Fruit fly (Drosophila melanogaster) whole organism, embryonic: ENCODE results near the gene Prosbeta6.

ENCODE experiments used
- Abd-B ChIP-seq: fragments of 200-800 bp; sonication (Bioruptor generic); optimal IDR thresholded peaks from 2 replicates; lab custom pipeline; 2018; ENCODE audit warnings: missing biosample characterization, mild to moderate bottlenecking, missing genetic modification characterization, moderate library complexity
- Bteb2 ChIP-seq: fragments of 200-800 bp; sonication (Bioruptor generic); optimal IDR thresholded peaks from 2 replicates; lab custom pipeline; 2016; ENCODE audit warnings: missing biosample characterization, missing genetic modification characterization
- CG10267 ChIP-seq: fragments of 200-800 bp; sonication (Bioruptor generic); optimal IDR thresholded peaks from 2 replicates; lab custom pipeline; 2018; ENCODE audit warnings: missing biosample characterization, mild to moderate bottlenecking, missing genetic modification characterization, moderate library complexity
- CG10565 ChIP-seq: fragments of 200-800 bp; sonication (Bioruptor generic); optimal IDR thresholded peaks from 3 replicates; lab custom pipeline; 2016; ENCODE audit warnings: missing biosample characterization, mild to moderate bottlenecking, missing genetic modification characterization
- CG10959 ChIP-seq: fragments of 200-800 bp; sonication (Bioruptor generic); IDR thresholded peaks from 2 replicates; pipeline ENCODE4 v1.3.6; 2022; ENCODE audit warnings: missing biosample characterization, missing genetic modification characterization
- CG11504 ChIP-seq: fragments of 200-800 bp; sonication (Bioruptor generic); optimal IDR thresholded peaks from 3 replicates; lab custom pipeline; 2019; ENCODE audit warnings: missing biosample characterization, mild to moderate bottlenecking, missing genetic modification characterization, moderate library complexity
- CG11560 ChIP-seq: fragments of 200-800 bp; sonication (Bioruptor generic); IDR thresholded peaks from 3 replicates; pipeline ENCODE4 v1.3.6; 2022; ENCODE audit warnings: missing biosample characterization, missing genetic modification characterization
- CG12219 ChIP-seq: fragments of 200-800 bp; sonication (Bioruptor generic); optimal IDR thresholded peaks from 3 replicates; lab custom pipeline; 2018; ENCODE audit warnings: missing biosample characterization, mild to moderate bottlenecking, missing genetic modification characterization
- CG12769 ChIP-seq: fragments of 200-800 bp; sonication (Bioruptor generic); optimal IDR thresholded peaks from 2 replicates; lab custom pipeline; 2019; ENCODE audit warnings: missing biosample characterization, mild to moderate bottlenecking, missing genetic modification characterization, moderate library complexity
- CG13296 ChIP-seq: fragments of 200-800 bp; sonication (Bioruptor generic); optimal IDR thresholded peaks from 3 replicates; lab custom pipeline; 2018; ENCODE audit warnings: missing biosample characterization, mild to moderate bottlenecking, missing genetic modification characterization
- CG13775 ChIP-seq: fragments of 200-800 bp; sonication (Bioruptor generic); optimal IDR thresholded peaks from 3 replicates; lab custom pipeline; 2017; ENCODE audit warnings: missing biosample characterization, mild to moderate bottlenecking, missing genetic modification characterization
- CG14014 ChIP-seq: fragments of 200-800 bp; sonication (Bioruptor generic); IDR thresholded peaks from 2 replicates; pipeline ENCODE4 v1.3.6; 2022; ENCODE audit warnings: missing biosample characterization, missing genetic modification characterization
- CG14965 ChIP-seq: fragments of 200-800 bp; sonication (Bioruptor generic); optimal IDR thresholded peaks from 2 replicates; lab custom pipeline; 2016; ENCODE audit warnings: missing biosample characterization, missing genetic modification characterization, borderline replicate concordance
- CG15073 ChIP-seq: fragments of 200-800 bp; sonication (Bioruptor generic); optimal IDR thresholded peaks from 2 replicates; lab custom pipeline; 2016; ENCODE audit warnings: missing biosample characterization, missing genetic modification characterization
- CG15514 ChIP-seq: fragments of 200-800 bp; sonication (Bioruptor generic); optimal IDR thresholded peaks from 3 replicates; lab custom pipeline; 2017; ENCODE audit warnings: missing biosample characterization, missing genetic modification characterization, mild to moderate bottlenecking, moderate library complexity, missing genetic modification reagents
- CG15696 ChIP-seq: fragments of 200-800 bp; sonication (Bioruptor generic); optimal IDR thresholded peaks from 2 replicates; lab custom pipeline; 2019; ENCODE audit warnings: missing biosample characterization, mild to moderate bottlenecking, missing genetic modification characterization, moderate library complexity
- CG1602 ChIP-seq: fragments of 200-800 bp; sonication (Bioruptor generic); optimal IDR thresholded peaks from 3 replicates; lab custom pipeline; 2016; ENCODE audit warnings: missing biosample characterization, missing genetic modification characterization
- CG1647 ChIP-seq: fragments of 200-800 bp; sonication (Bioruptor generic); optimal IDR thresholded peaks from 3 replicates; lab custom pipeline; 2016; ENCODE audit warnings: missing biosample characterization, missing genetic modification characterization
- CG16863 ChIP-seq: fragments of 200-800 bp; sonication (Bioruptor generic); optimal IDR thresholded peaks from 3 replicates; lab custom pipeline; 2016; ENCODE audit warnings: missing biosample characterization, missing genetic modification characterization
- CG17186 ChIP-seq: fragments of 200-800 bp; sonication (Bioruptor generic); optimal IDR thresholded peaks from 3 replicates; lab custom pipeline; 2017; ENCODE audit warnings: missing biosample characterization, missing genetic modification reagents, missing genetic modification characterization
- CG2129 ChIP-seq: fragments of 200-800 bp; sonication (Bioruptor generic); IDR thresholded peaks from 2 replicates; pipeline ENCODE4 v1.3.6; 2022; ENCODE audit warnings: missing biosample characterization, missing genetic modification characterization; ENCODE audit not compliant: partially characterized antibody
- CG2202 ChIP-seq: fragments of 200-800 bp; sonication (Bioruptor generic); optimal IDR thresholded peaks from 2 replicates; lab custom pipeline; 2018; ENCODE audit warnings: missing biosample characterization, mild to moderate bottlenecking, missing genetic modification characterization
- CG3847 ChIP-seq: fragments of 200-800 bp; sonication (Bioruptor generic); IDR thresholded peaks from 2 replicates; pipeline ENCODE4 v1.3.6; 2022; ENCODE audit warnings: missing biosample characterization, missing genetic modification characterization
- CG42726 ChIP-seq: fragments of 200-800 bp; sonication (Bioruptor generic); IDR thresholded peaks from 2 replicates; pipeline ENCODE4 v1.3.6; 2022; ENCODE audit warnings: missing biosample characterization, missing genetic modification characterization; ENCODE audit not compliant: partially characterized antibody
- CG5180 ChIP-seq: fragments of 200-800 bp; sonication (Bioruptor generic); optimal IDR thresholded peaks from 3 replicates; lab custom pipeline; 2017; ENCODE audit warnings: missing biosample characterization, missing genetic modification characterization, mild to moderate bottlenecking, moderate library complexity, missing genetic modification reagents
- CG6854 ChIP-seq: fragments of 200-800 bp; sonication (Bioruptor generic); optimal IDR thresholded peaks from 3 replicates; lab custom pipeline; 2017; ENCODE audit warnings: missing biosample characterization, mild to moderate bottlenecking, missing genetic modification characterization
- CG7928 ChIP-seq: fragments of 200-800 bp; sonication (Bioruptor generic); optimal IDR thresholded peaks from 2 replicates; lab custom pipeline; 2017; ENCODE audit warnings: missing biosample characterization, mild to moderate bottlenecking, missing genetic modification characterization
- CG9215 ChIP-seq: fragments of 200-800 bp; sonication (Bioruptor generic); IDR thresholded peaks from 2 replicates; pipeline ENCODE4 v1.3.6; 2022; ENCODE audit warnings: missing biosample characterization, missing genetic modification characterization
- CG9797 ChIP-seq: fragments of 200-800 bp; sonication (Bioruptor generic); optimal IDR thresholded peaks from 3 replicates; lab custom pipeline; 2018; ENCODE audit warnings: missing biosample characterization, mild to moderate bottlenecking, missing genetic modification characterization
- CG9876 ChIP-seq: fragments of 200-800 bp; sonication (Bioruptor generic); optimal IDR thresholded peaks from 2 replicates; lab custom pipeline; 2016; ENCODE audit warnings: missing biosample characterization, missing genetic modification characterization
- CoRest ChIP-seq: fragments of 200-800 bp; sonication (Bioruptor generic); optimal IDR thresholded peaks from 3 replicates; lab custom pipeline; 2018; ENCODE audit warnings: missing biosample characterization, mild to moderate bottlenecking, missing genetic modification characterization, moderate library complexity
- E2f2 ChIP-seq: fragments of 200-800 bp; sonication (Bioruptor generic); IDR thresholded peaks from 2 replicates; pipeline ENCODE4 v1.3.6; 2022; ENCODE audit warnings: missing biosample characterization, missing genetic modification characterization
- Hr3 ChIP-seq: fragments of 200-800 bp; sonication (Bioruptor generic); optimal IDR thresholded peaks from 3 replicates; lab custom pipeline; 2016; ENCODE audit warnings: missing biosample characterization, missing genetic modification characterization
- Jarid2 ChIP-seq: fragments of 200-800 bp; sonication (Bioruptor generic); optimal IDR thresholded peaks from 3 replicates; lab custom pipeline; 2017; ENCODE audit warnings: mild to moderate bottlenecking, missing biosample characterization, missing genetic modification reagents, missing genetic modification characterization
- Lhr ChIP-seq: fragments of 200-800 bp; sonication (Bioruptor generic); optimal IDR thresholded peaks from 3 replicates; lab custom pipeline; 2017; ENCODE audit warnings: mild to moderate bottlenecking, missing biosample characterization, missing genetic modification reagents, missing genetic modification characterization
- MTF-1 ChIP-seq: fragments of 200-800 bp; sonication (Bioruptor generic); optimal IDR thresholded peaks from 2 replicates; lab custom pipeline; 2018; ENCODE audit warnings: missing biosample characterization, mild to moderate bottlenecking, missing genetic modification characterization, borderline replicate concordance
- NC2β ChIP-seq: fragments of 200-800 bp; sonication (Bioruptor generic); optimal IDR thresholded peaks from 2 replicates; lab custom pipeline; 2016; ENCODE audit warnings: missing biosample characterization, missing genetic modification characterization
- Sox100B ChIP-seq: fragments of 200-800 bp; sonication (Bioruptor generic); optimal IDR thresholded peaks from 3 replicates; lab custom pipeline; 2018; ENCODE audit warnings: missing biosample characterization, mild to moderate bottlenecking, missing genetic modification characterization
- Ssrp ChIP-seq: fragments of 200-800 bp; sonication (Bioruptor generic); optimal IDR thresholded peaks from 2 replicates; lab custom pipeline; 2018; ENCODE audit warnings: missing biosample characterization, mild to moderate bottlenecking, missing genetic modification characterization, moderate library complexity
- aop ChIP-seq: fragments of 200-800 bp; sonication (Bioruptor generic); IDR thresholded peaks from 2 replicates; pipeline ENCODE4 v1.3.6; 2022; ENCODE audit warnings: missing biosample characterization, missing genetic modification characterization
- bigmax ChIP-seq: fragments of 200-800 bp; sonication (Bioruptor generic); optimal IDR thresholded peaks from 2 replicates; lab custom pipeline; 2018; ENCODE audit warnings: missing biosample characterization, mild to moderate bottlenecking, missing genetic modification characterization
- chif ChIP-seq, 2 experiments: fragments of 200-800 bp; sonication (Bioruptor generic); optimal IDR thresholded peaks; 3 replicates each; lab custom pipeline; 2016; ENCODE audit warnings: missing biosample characterization in 2 of 2, missing genetic modification characterization in 2 of 2
- dati ChIP-seq: fragments of 200-800 bp; sonication (Bioruptor generic); IDR thresholded peaks from 2 replicates; pipeline ENCODE4 v1.3.6; 2022; ENCODE audit warnings: missing biosample characterization, missing genetic modification characterization
- fd64A ChIP-seq: fragments of 200-800 bp; sonication (Bioruptor generic); optimal IDR thresholded peaks from 3 replicates; lab custom pipeline; 2018; ENCODE audit warnings: missing biosample characterization, mild to moderate bottlenecking, missing genetic modification characterization
- hkb ChIP-seq, 2 experiments: fragments of 200-800 bp in 1 of 2; fragments of >200 bp in 1 of 2; sonication (Bioruptor generic) in 1 of 2; IDR thresholded peaks in 1 of 2; optimal IDR thresholded peaks in 1 of 2; 2 replicates each; pipeline versions ENCODE4 v1.3.6 to Lab custom; 2017 to 2022; ENCODE audit warnings: missing biosample characterization in 1 of 2, missing genetic modification characterization in 1 of 2
- kni ChIP-seq: fragments of 200-800 bp; sonication (Bioruptor generic); optimal IDR thresholded peaks from 3 replicates; lab custom pipeline; 2017; ENCODE audit warnings: mild to moderate bottlenecking, missing biosample characterization, missing genetic modification reagents, missing genetic modification characterization
- luna ChIP-seq: fragments of 200-800 bp; sonication (Bioruptor generic); optimal IDR thresholded peaks from 2 replicates; lab custom pipeline; 2016; ENCODE audit warnings: missing biosample characterization, missing genetic modification characterization
- onecut ChIP-seq: fragments of 200-800 bp; sonication (Bioruptor generic); IDR thresholded peaks from 2 replicates; pipeline ENCODE4 v1.3.6; 2022; ENCODE audit warnings: missing biosample characterization, missing genetic modification characterization
- run ChIP-seq: fragments of 200-800 bp; sonication (Bioruptor generic); optimal IDR thresholded peaks from 3 replicates; lab custom pipeline; 2018; ENCODE audit warnings: missing biosample characterization, mild to moderate bottlenecking, missing genetic modification characterization
- tup ChIP-seq: fragments of 200-800 bp; sonication (Bioruptor generic); optimal IDR thresholded peaks from 2 replicates; lab custom pipeline; 2016; ENCODE audit warnings: missing biosample characterization, mild to moderate bottlenecking, missing genetic modification characterization, moderate library complexity

Gene Prosbeta6

DNA sequence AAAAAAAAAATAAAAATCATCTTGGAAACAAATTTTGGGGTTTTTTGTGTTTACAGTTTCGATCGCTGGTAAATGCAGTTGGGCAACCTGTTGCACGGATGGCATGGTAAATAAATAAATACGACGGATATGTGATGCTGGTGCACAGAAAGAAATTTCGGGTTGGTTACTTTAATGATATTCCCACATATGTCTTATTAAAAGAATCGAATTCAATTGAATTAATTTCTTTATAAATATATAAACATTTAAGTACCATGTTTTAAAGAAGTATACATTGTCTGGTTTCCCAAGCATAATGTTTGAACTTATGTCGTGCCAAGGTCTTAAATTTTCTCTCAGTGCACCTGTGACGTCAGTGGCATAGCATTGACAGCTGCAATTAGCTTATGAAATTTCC is 42.7 kb downstream of the Prosbeta6 start (continued):
- TF ChIP-seq Sox100B: peak; percentile 68
- no peak for TF ChIP-seq CG15514
- peak; percentile 18 for TF ChIP-seq CG13775 (GFP tag; lab: Kevin White, UChicago)
- TF ChIP-seq CG9797 (GFP tag; lab: Kevin White, UChicago): no peak
- peak; percentile 35 for TF ChIP-seq E2f2
- peak; percentile 72 for TF ChIP-seq Ssrp (tag; lab: Kevin White, UChicago)
- peak; percentile 65 for TF ChIP-seq CG12219 (GFP tag; lab: Kevin White, UChicago)
- TF ChIP-seq Hr3 (GFP tag; lab: Kevin White, UChicago): peak; percentile 43
- peak; percentile 41 for TF ChIP-seq CG1602 (GFP tag; lab: Kevin White, UChicago)
- TF ChIP-seq CG3847: no peak
- TF ChIP-seq CG10959 (GFP tag; lab: Robert Waterston, UW): no peak
- TF ChIP-seq CG5180 (GFP tag; lab: Kevin White, UChicago): peak; percentile 45
- TF ChIP-seq CG7928: no peak
- TF ChIP-seq CG42726 (GFP tag; lab: Robert Waterston, UW): no peak
- TF ChIP-seq CG16863 (GFP tag; lab: Kevin White, UChicago): no peak
- TF ChIP-seq CG14965 (GFP tag; lab: Kevin White, UChicago): no peak
- peak; percentile 67 for TF ChIP-seq CG10267
- TF ChIP-seq CG9876 (GFP tag; lab: Kevin White, UChicago): no peak
- TF ChIP-seq CG13296 (GFP tag; lab: Kevin White, UChicago): peak; percentile 44
- TF ChIP-seq Bteb2 (GFP tag; lab: Kevin White, UChicago): no peak
- no peak for TF ChIP-seq CG10565 (GFP tag; lab: Kevin White, UChicago)
- TF ChIP-seq aop (GFP tag; lab: Robert Waterston, UW): no peak
- TF ChIP-seq hkb (optimal IDR thresholded peaks at IDR 0.05; lab: Kevin White, UChicago): no peak
- peak; percentile 75 for TF ChIP-seq hkb (GFP tag; IDR thresholded peaks at IDR 0.05; lab: Robert Waterston, UW)
- TF ChIP-seq MTF-1 (GFP tag; lab: Kevin White, UChicago): peak; percentile 28
- peak; percentile 23 for TF ChIP-seq Lhr (GFP tag; lab: Kevin White, UChicago)
- TF ChIP-seq Jarid2 (GFP tag; lab: Kevin White, UChicago): peak; percentile 1
- peak; percentile 22; the same call in 1 of the 2 replicates for TF ChIP-seq onecut (GFP tag; lab: Robert Waterston, UW)
- TF ChIP-seq chif (GFP tag; optimal IDR thresholded peaks at IDR 0.05; lab: Kevin White, UChicago): peak in 1 of 2 experiments; percentile 18
- TF ChIP-seq CG1647 (GFP tag; lab: Kevin White, UChicago): no peak
- peak; percentile 61 for TF ChIP-seq CG15696 (tag; lab: Kevin White, UChicago)
- no peak for TF ChIP-seq CG6854
- TF ChIP-seq CG12769 (tag; lab: Kevin White, UChicago): peak; percentile 14
- TF ChIP-seq CoRest (tag; lab: Kevin White, UChicago): peak; percentile 73
- no peak for TF ChIP-seq CG17186 (GFP tag; lab: Kevin White, UChicago)
- TF ChIP-seq CG2129 (GFP tag; lab: Robert Waterston, UW): no peak
- TF ChIP-seq dati (GFP tag; lab: Robert Waterston, UW): no peak
- TF ChIP-seq CG2202 (tag; lab: Kevin White, UChicago): peak; percentile 63
- TF ChIP-seq Abd-B (GFP tag; lab: Kevin White, UChicago): peak; percentile 57
- TF ChIP-seq kni (GFP tag; lab: Kevin White, UChicago): no peak
- no peak for TF ChIP-seq bigmax
- no peak for TF ChIP-seq CG9215
- TF ChIP-seq CG11504: peak; percentile 81
- no peak for TF ChIP-seq CG11560 (tag; lab: Robert Waterston, UW)
- no peak for TF ChIP-seq NC2β (GFP tag; lab: Kevin White, UChicago)
- no peak for TF ChIP-seq tup (GFP tag; lab: Kevin White, UChicago)
- TF ChIP-seq luna: no peak
- TF ChIP-seq CG14014 (GFP tag; lab: Robert Waterston, UW): 0 out of 2 replicates have a peak, but pooled peaks have one; percentile 39
- TF ChIP-seq run: peak; percentile 43
- peak; percentile 77 for TF ChIP-seq fd64A (GFP tag; lab: Kevin White, UChicago)
- TF ChIP-seq CG15073 (GFP tag; lab: Kevin White, UChicago): no peak
